Fruit fly (Drosophila melanogaster) S2 (cell line): ENCODE data around the gene CG3078.

Experiments
- CG8478 ChIP-seq: fragments of >200 bp; optimal IDR thresholded peaks from 2 replicates; lab custom pipeline; 2018
- CTCF ChIP-seq, 2 experiments: fragments of >200 bp; optimal IDR thresholded peaks; 2 replicates each; lab custom pipeline; 2018

Gene CG3078

DNA sequence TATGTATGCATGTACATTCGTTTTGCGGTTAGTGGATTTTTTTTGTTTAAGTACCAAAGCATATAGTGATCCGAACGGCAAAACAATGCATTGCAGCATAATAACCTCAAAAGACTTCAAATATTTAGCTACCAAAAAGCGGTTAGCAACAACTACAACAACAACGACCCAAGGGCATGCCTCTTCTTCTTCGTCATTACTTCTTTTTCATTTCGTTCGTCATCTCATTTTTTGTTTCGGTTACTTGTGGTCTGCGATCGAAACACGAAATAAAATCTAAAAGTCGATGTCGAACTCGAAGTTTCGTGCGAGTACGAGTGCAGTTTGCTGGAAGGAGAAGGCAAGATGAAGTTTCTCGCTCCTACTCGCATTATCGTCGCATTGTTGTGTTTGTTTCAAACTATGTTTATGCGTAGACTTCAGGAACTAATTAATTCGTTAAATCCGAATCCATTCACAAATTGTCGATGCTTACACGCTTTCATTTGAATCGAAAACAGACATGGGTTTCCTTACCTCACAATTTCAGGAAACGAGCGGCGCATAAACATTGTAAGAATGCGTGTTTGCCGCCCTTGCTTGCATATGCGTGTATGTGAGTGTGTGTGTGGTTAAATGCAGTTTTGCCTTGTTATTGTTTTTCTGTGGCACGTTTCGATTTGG is 39.2 kb upstream of the CG3078 start:
- TF ChIP-seq CTCF (optimal IDR thresholded peaks at IDR 0.05; lab: Kevin White, UChicago) (no peak), CG8478 (lab: Kevin White, UChicago) (no peak)

DNA sequence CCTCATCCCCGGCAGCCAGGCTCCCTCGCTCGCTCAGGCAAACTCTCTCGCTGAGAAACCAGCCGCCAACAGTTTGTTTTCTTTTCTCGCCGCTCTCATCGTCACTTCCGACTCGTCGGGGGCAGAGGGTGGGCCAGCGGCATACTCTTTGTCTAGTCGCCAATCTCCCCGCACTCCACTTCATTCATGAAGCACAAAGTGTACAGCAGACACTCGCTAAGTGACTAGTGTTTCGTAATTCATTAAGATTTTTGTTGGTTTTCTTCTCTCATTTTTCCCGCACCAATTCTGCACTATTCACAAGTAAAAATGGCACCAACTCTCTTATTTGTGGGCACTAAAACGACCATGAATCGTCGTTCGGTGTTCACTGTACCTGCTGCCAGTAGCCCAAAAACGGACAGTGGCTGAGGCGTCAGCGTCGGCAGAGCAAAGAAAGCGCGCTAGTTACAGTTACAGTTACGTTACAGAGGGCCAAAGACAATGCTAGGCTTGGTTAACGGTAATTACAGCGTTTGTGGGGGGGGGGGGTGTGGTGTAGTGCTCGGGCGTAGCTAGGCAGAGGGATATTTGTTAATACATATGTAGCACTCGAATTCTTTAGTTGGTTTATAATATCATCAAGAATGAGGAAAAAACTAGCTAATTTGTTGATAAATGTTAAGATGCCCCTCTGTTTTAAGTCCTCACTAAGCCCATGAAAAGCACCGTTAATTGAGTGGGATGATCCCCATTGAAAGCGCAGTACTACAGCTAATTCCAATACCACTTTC is 38.0 kb upstream of the CG3078 start:
- TF ChIP-seq CG8478 (lab: Kevin White, UChicago) (no peak), CTCF (optimal IDR thresholded peaks at IDR 0.05; lab: Kevin White, UChicago) (no peak)

DNA sequence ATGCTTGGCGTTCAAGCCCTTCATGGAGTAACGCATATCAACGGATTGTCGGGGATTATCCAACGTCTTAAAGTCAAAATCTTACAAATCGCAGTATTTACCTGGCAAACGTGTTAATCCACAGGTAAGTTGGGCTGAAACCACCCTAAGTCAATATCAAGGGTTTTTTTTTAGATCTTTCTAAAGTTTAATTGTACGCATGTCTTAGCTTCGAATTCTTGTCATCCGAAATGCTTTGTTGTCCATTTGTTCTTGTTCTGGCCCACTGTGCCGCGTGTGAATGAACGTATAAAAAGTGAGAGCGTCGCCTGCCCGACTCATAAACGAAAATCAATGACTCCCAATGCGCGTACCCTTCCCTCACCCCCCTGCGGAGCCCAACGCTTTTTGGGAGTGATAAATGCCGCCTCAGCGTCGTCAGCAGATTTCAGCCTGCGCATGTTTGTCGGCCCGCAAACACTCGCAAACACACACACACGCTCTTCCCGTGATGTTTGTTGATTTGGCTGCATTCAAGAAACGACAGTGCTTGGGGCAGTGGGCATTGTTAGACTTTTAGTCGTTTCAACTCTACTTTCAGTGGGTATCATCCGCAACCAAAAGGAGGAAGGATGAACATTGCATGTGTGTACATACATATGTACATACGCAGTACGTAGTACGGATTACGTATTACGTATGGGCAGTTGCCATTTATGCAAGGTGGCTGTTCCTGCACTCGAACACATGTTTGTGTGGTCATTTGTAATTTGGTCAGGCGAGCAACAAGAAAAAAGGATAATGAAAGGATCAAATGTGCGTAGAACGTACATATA is 36.8 kb upstream of the CG3078 start:
- TF ChIP-seq CG8478 (lab: Kevin White, UChicago) = no peak

DNA sequence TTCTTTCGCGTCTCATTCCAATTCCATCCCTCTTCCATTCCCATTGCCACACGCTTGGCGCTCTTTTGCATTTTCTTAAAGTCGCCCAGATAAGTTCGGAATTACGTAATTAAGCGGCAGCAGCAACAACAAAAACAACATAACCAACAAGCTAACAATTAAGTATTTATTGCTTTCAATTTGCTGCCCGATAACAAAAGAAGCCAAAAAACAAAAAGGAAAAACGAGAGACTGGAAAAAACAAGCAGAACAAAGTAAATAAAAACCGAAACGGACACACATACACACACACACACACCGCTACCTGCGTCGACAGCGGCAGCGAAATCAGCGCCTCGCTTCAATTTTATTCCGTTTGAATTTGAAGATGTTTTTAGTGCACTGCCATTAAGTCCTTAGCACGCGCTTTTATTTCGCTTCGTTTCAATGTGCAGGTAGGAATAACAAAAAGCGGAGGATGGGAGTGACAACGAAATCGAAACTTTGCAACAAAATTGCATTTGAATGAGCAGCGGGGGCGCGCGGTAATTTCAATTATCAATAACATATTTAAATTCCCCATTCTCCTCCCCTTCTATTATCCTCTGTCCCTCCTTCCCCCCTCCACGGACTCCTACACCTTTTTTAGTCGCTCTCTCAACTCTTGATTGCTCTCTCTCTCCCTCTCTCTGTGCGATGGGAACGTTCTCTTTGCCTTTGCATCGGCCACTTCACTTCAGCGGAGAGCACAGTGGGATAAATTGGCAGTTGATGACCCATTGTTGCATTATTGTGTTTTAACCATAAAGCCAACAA is 36.0 kb upstream of the CG3078 start, which contains the start of gene Raf:
TSS of gene Raf (plus strand) at position 32 of the 795 bp plus-strand sequence.
- TF ChIP-seq CG8478 (lab: Kevin White, UChicago) (no peak), CTCF (optimal IDR thresholded peaks at IDR 0.05; lab: Kevin White, UChicago) (no peak)

DNA sequence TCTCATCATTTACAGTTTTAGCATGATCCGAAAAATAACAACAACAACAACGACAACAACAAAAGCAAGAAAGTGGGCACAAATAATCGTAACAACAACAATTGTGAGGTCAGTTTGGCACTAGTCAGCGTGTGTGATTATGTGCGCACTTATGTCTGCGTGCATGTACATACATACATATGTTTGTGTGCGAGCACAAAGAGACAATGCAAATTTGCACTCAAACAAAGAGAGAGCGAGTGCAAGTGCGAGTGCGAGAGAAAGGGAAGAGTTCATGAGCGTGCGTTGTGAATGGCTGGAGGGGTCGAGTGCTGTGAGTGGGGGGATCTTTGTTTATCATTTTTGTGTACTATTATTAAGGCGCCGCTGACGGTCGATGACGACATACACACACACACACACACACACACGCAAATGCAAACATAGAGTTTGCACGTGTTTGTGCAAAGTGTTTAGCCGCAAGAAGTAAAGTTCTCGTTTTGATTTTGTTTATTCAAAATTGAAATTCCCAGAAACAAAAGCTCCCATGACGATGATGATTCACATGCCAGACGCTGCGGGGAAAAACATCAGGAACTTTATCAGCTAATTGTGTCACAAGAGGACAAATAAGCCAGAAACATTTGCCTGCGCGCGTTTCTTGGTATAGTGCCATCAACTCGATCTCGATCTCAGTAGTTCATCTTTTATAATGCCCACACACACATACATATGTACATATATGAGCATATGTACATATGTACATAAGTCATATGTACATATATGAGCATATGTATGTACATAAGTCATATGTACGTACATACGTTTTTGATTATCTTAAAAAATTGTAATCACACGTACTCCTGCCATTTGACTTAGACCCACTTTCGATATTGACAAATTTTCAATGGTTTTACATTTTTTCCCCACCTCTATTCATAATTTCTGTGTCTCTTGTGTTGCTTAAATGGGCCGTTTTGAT is 35.1 kb upstream of the CG3078 start:
- TF ChIP-seq CG8478 (lab: Kevin White, UChicago) (no peak), CTCF (optimal IDR thresholded peaks at IDR 0.05; lab: Kevin White, UChicago) (no peak)

DNA sequence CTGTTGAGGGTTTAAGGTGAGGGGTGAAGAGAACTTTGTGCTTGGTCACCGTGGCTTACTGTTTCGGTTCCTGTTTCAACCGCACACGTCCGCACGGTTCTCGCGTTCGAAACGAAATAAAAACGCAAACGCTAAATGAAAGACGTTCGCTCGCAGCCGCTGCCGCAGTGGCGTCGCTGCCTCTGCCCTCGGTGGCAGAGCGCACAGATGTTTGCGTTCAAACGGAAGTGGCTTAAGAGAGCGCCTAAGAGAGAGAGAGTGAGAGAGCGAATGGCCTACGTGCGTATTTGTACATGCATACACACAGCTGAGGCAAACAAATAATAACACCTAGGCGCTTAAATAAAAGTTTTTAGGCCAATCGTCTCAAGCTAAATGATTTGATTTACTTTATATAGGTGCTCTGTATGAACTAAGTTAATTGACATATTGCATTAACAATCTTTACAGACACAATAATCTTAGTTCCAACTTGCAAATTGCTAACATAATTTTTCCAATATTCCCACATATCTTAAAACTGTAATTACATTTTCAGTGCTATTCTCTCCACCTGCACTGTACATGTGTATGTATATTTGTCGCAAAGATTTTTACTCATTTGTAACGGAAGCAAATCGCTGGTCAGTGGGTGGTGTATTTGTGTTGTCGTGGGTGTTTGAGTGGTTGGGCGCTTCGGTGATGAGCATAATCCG is 33.8 kb upstream of the CG3078 start, which contains the start of gene CG2865:
TSS of gene CG2865 (minus strand) at position 118 of the 695 bp plus-strand sequence.
- TF ChIP-seq CTCF (optimal IDR thresholded peaks at IDR 0.05; lab: Kevin White, UChicago) (no peak), CG8478 (lab: Kevin White, UChicago) (no peak)

DNA sequence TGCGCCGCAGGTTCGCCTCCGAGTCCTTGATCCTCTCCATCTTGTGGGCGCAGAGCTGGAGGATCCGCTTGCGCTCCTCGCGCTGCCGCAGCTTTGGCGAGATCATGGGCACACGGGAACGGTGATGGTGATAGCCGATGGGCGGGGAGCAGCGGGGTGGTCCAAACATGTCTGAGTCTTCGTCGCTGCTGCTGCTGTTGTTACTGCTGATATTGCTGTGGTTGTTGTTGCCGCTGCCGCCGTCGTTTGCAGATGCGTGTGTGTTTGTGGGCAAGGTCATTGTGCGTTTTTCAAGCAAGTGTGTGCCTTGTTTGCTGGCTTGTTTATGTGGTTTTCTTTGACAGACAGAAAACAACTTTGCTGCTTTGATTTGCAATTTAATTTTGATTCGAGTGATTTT is 32.7 kb upstream of the CG3078 start:
- TF ChIP-seq CTCF (optimal IDR thresholded peaks at IDR 0.05; lab: Kevin White, UChicago) = no peak
- no peak for TF ChIP-seq CG8478 (lab: Kevin White, UChicago)

DNA sequence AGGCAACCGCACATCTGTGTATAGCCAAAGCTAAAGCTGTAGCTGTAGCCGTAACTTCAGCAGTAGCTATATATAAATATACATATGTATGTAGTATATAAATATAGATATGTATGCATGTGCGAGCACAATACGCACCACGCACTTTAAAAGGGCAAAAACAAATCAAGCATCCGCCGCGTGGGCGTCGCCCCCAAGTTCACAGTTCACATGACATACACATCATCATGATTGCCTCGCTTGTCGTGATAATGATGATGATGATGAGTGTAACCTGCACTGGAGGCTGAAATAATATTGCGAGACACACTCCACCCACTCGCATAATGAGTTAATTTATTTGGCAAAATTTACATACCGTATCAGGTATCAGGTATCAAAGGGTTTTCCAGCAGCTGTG is 31.4 kb upstream of the CG3078 start:
- TF ChIP-seq CTCF (optimal IDR thresholded peaks at IDR 0.05; lab: Kevin White, UChicago) (no peak), CG8478 (lab: Kevin White, UChicago) (no peak)

DNA sequence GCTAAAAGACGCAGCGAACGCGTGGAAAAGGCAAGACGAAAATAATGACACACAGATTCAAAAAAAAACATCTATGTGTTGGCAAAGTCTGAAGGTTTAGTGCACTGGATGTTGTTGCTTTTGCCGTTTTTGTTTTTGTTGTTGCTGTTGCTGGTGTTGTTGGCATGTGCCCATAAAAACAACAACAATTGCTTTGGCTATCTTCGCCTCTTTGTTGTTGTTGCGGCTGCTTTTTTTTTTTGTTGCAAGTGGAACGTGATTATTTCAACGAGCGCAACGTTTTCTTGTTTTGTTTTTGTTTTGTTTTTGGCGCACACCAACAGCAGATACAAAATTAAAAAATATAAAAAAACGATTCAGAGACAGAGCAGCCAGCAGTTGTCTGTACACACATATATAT is 29.5 kb upstream of the CG3078 start:
- TF ChIP-seq CG8478 (lab: Kevin White, UChicago) (no peak), CTCF (optimal IDR thresholded peaks at IDR 0.05; lab: Kevin White, UChicago) (no peak)

DNA sequence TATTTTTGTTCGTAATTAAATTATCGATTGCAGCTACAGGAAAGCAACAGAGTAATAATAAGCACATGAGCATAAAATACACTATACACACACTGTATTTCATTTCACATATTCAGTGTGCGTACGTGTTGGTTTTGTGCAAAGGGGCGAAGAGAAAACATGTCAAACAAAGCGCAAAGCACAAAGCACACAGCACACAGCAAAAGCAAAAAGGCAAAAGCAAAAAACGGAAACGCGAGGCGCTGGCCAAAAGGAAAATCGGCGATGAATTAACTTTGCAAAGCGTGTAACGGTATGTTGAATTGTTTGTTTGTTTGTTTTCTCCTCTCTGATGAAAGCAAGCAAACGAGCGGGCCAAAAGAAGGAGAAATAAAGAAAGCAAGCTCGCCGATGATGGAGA is 28.7 kb upstream of the CG3078 start:
- TF ChIP-seq CTCF (optimal IDR thresholded peaks at IDR 0.05; lab: Kevin White, UChicago) = no peak
- TF ChIP-seq CG8478 (lab: Kevin White, UChicago) = no peak

DNA sequence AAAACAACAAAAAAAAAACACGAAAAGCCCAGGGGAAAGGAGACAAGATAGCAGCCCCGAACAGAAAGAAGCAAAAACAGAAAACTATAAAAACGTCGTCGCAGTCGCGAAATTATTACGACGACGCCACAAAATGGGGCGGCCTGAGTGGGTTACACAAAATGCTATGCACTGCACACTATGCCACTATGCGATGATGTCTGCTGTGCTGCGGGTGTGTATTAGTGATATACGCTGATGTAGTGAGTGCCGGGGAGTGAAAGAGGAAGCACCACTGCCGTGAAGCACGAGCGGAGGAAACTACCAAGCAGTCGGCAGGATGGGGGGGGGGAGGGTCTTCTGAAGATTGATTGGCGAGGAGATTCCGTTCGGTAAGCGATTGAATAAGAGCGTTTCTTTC is 27.3 kb upstream of the CG3078 start:
- TF ChIP-seq CTCF (optimal IDR thresholded peaks at IDR 0.05; lab: Kevin White, UChicago) (no peak), CG8478 (lab: Kevin White, UChicago) (no peak)

DNA sequence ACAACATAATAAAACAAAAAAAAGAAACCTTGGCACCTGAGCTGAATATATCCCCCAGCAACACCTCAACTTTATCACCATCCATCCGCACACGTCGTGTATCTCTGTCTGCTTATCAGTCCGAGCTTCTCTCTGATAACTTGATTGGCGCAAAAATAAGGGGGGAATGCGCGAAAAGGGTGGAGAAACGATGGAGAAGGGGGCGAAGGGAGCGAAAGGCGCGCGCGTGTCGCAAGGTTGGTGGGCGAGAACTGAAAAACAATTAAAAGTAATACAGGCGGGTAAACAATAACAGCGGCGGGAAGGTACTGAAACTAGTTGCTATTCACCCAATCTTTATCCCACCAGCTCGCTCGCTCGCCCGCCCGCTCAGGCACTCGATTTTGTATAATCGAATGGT is 26.6 kb upstream of the CG3078 start:
- TF ChIP-seq CTCF (optimal IDR thresholded peaks at IDR 0.05; lab: Kevin White, UChicago) (no peak), CG8478 (lab: Kevin White, UChicago) (no peak)
